Fruit fly (Drosophila melanogaster): ENCODE data around the gene CG17672.

The CG17672 gene

dm6 chr3L:13044335-13044814, 15.6 kb downstream of the CG17672 start, which contains the start of gene Syx13 (continued):
- TF ChIP-seq HLH4C (GFP tag; IDR thresholded peaks at IDR 0.05; ENCODE audit: partially characterized antibody) (peak; percentile 81), CG2116 (GFP tag; optimal IDR thresholded peaks at IDR 0.05) (peak; percentile 75), gem (tag; optimal IDR thresholded peaks at IDR 0.05) (no peak), Ets97D (GFP tag; optimal IDR thresholded peaks at IDR 0.05) (peak; percentile 21), ro (GFP tag; IDR thresholded peaks at IDR 0.05) (no peak), CG16779 (GFP tag; IDR thresholded peaks at IDR 0.05) (no peak), NFAT (GFP tag; IDR thresholded peaks at IDR 0.05) (no peak), ci (GFP tag; IDR thresholded peaks at IDR 0.05) (peak; percentile 25; the same call in 2 of the 3 replicates), bigmax (GFP tag; optimal IDR thresholded peaks at IDR 0.05) (peak; percentile 39), CG6654 (GFP tag; optimal IDR thresholded peaks at IDR 0.05) (no peak), CG4360 (GFP tag; IDR thresholded peaks at IDR 0.05) (peak; percentile 99), CG13775 (GFP tag; optimal IDR thresholded peaks at IDR 0.05) (peak; percentile 13), crol (GFP tag; IDR thresholded peaks at IDR 0.05) (peak; percentile 92), CG8478 (optimal IDR thresholded peaks at IDR 0.05) (peak; percentile 86), CG31224 (GFP tag; IDR thresholded peaks at IDR 0.05) (no peak), CG3726 (GFP tag; IDR thresholded peaks at IDR 0.05) (no peak), dpn (GFP tag; optimal IDR thresholded peaks at IDR 0.05) (peak in 1 of 2 experiments; percentile 8), CG10543 (GFP tag; optimal IDR thresholded peaks at IDR 0.05) (peak; percentile 80), Pdp1 (GFP tag; optimal IDR thresholded peaks at IDR 0.05) (peak in 1 of 2 experiments; percentile 8), CG18262 (tag; optimal IDR thresholded peaks at IDR 0.05) (peak; percentile 25), HmgD (GFP tag; optimal IDR thresholded peaks at IDR 0.05) (peak; percentile 25), wek (GFP tag; optimal IDR thresholded peaks at IDR 0.05) (no peak), CG7987 (GFP tag; optimal IDR thresholded peaks at IDR 0.05) (peak; percentile 11), hbn (GFP tag; IDR thresholded peaks at IDR 0.05; ENCODE audit: partially characterized antibody) (peak; percentile 73), chm (GFP tag; IDR thresholded peaks at IDR 0.05) (0 out of 2 replicates have a peak, but pooled peaks have one; percentile 41), CG11695 (GFP tag; IDR thresholded peaks at IDR 0.05) (0 out of 3 replicates have a peak, but pooled peaks have one; percentile 14), vvl (GFP tag; IDR thresholded peaks at IDR 0.05) (peak; percentile 46), CG16813 (GFP tag; IDR thresholded peaks at IDR 0.05; ENCODE audit: partially characterized antibody) (peak; percentile 72), CG34224 (GFP tag; IDR thresholded peaks at IDR 0.05; ENCODE audit: partially characterized antibody) (peak; percentile 61; the same call in 2 of the 3 replicates), CG14014 (GFP tag; IDR thresholded peaks at IDR 0.05) (0 out of 2 replicates have a peak, but pooled peaks have one; percentile 14), CoRest (tag; optimal IDR thresholded peaks at IDR 0.05) (peak; percentile 32), Doc3 (GFP tag; IDR thresholded peaks at IDR 0.05; ENCODE audit: partially characterized antibody) (peak; percentile 54; the same call in 1 of the 3 replicates), CG4617 (GFP tag; optimal IDR thresholded peaks at IDR 0.05; ENCODE audit: borderline replicate concordance) (peak; percentile 84), CG30020 (tag; optimal IDR thresholded peaks at IDR 0.05) (peak; percentile 23), chn (GFP tag; optimal IDR thresholded peaks at IDR 0.05) (peak; percentile 53), CG9797 (GFP tag; optimal IDR thresholded peaks at IDR 0.05) (peak; percentile 91), Scr (GFP tag; IDR thresholded peaks at IDR 0.05; ENCODE audit: partially characterized antibody) (peak; percentile 77), unc-4 (GFP tag; IDR thresholded peaks at IDR 0.05; ENCODE audit: partially characterized antibody) (peak; percentile 78), nerfin-1 (tag; optimal IDR thresholded peaks at IDR 0.05) (peak; percentile 66), sisA (GFP tag; IDR thresholded peaks at IDR 0.05) (no peak), Hmr (GFP tag; optimal IDR thresholded peaks at IDR 0.05) (peak; percentile 47), Dref (GFP tag; IDR thresholded peaks at IDR 0.05) (peak; percentile 94), Mad (GFP tag; optimal IDR thresholded peaks at IDR 0.05) (peak; percentile 17), CG10267 (tag; optimal IDR thresholded peaks at IDR 0.05) (peak; percentile 41), pho (GFP tag; optimal IDR thresholded peaks at IDR 0.05) (no peak), CG31365 (tag; optimal IDR thresholded peaks at IDR 0.05) (no peak), cwo (GFP tag; optimal IDR thresholded peaks at IDR 0.05) (peak; percentile 10), Rfx (GFP tag; IDR thresholded peaks at IDR 0.05) (0 out of 2 replicates have a peak, but pooled peaks have one; percentile 50), CG6854 (GFP tag; optimal IDR thresholded peaks at IDR 0.05) (no peak)

All from whole organism, embryonic.